Worm (Caenorhabditis elegans) whole organism, L3 larva: ENCODE measurements around the gene attf-2.

ENCODE experiments used
- ceh-16 ChIP-seq: sonication (generic microtip); optimal IDR thresholded peaks from 2 replicates; lab custom pipeline; 2017; ENCODE audit warnings: missing biosample characterization, missing genetic modification characterization
- daf-12 ChIP-seq: fragments of 150-350 bp; optimal IDR thresholded peaks from 2 replicates; lab custom pipeline; 2014; ENCODE audit warnings: missing biosample characterization, missing genetic modification reagents, missing genetic modification characterization
- egl-27 ChIP-seq: sonication (generic microtip); optimal IDR thresholded peaks from 4 replicates; lab custom pipeline; 2017; ENCODE audit warnings: missing biosample characterization, missing genetic modification reagents, missing genetic modification characterization
- elt-1 ChIP-seq: fragments of 150-350 bp; optimal IDR thresholded peaks from 2 replicates; lab custom pipeline; 2014; ENCODE audit warnings: missing biosample characterization, missing genetic modification characterization
- lin-39 ChIP-seq: fragments of 150-350 bp; optimal IDR thresholded peaks from 2 replicates; lab custom pipeline; 2018; ENCODE audit warnings: missing biosample characterization, missing genetic modification reagents, missing genetic modification characterization
- skn-1 ChIP-seq: fragments of 150-350 bp; optimal IDR thresholded peaks from 2 replicates; lab custom pipeline; 2014; ENCODE audit warnings: missing biosample characterization, missing genetic modification characterization
- snpc-4 ChIP-seq: fragments of 150-350 bp; optimal IDR thresholded peaks from 2 replicates; lab custom pipeline; 2014; ENCODE audit warnings: missing biosample characterization, missing genetic modification characterization
- unc-62 ChIP-seq: fragments of 150-350 bp; sonication (generic microtip); optimal IDR thresholded peaks from 4 replicates; lab custom pipeline; 2014; ENCODE audit warnings: missing biosample characterization, missing genetic modification reagents, missing genetic modification characterization
- zag-1 ChIP-seq: fragments of 150-350 bp; optimal IDR thresholded peaks from 2 replicates; lab custom pipeline; 2014; ENCODE audit warnings: missing biosample characterization, missing genetic modification characterization
- ztf-11 ChIP-seq: fragments of 150-350 bp; optimal IDR thresholded peaks from 2 replicates; lab custom pipeline; 2014; ENCODE audit warnings: missing biosample characterization, missing genetic modification characterization

- TF ChIP-seq lin-39 (tag; lab: Kevin White, UChicago) (no peak), elt-1 (tag; lab: Kevin White, UChicago) (no peak), skn-1 (tag; lab: Kevin White, UChicago) (no peak), ztf-11 (no peak), snpc-4 (tag; lab: Kevin White, UChicago) (no peak), unc-62 (GFP tag; lab: Kevin White, UChicago) (no peak), egl-27 (no peak), daf-12 (tag; lab: Kevin White, UChicago) (no peak), zag-1 (tag; lab: Kevin White, UChicago) (no peak), ceh-16 (tag; lab: Kevin White, UChicago) (no peak)
Observed at ce11 chrV:7209001-7209400, 13.1 kb upstream of the attf-2 start.
